Worm (Caenorhabditis elegans) whole organism, L4/young adult: ENCODE data around the gene npr-26.

Experiments
- W03F9.2 ChIP-seq: fragments of 150-350 bp; optimal IDR thresholded peaks from 2 replicates; lab custom pipeline; 2014; ENCODE audit warnings: missing biosample characterization, missing genetic modification characterization
- dao-5 ChIP-seq: sonication (generic microtip); optimal IDR thresholded peaks from 2 replicates; lab custom pipeline; 2016; ENCODE audit warnings: missing genotype, missing genetic modification characterization, moderate library complexity, missing compliant biosample characterization
- him-1 ChIP-seq: sonication (generic microtip); optimal IDR thresholded peaks from 2 replicates; lab custom pipeline; 2016; ENCODE audit warnings: missing genotype, missing genetic modification reagents, missing genetic modification characterization, missing compliant biosample characterization

The npr-26 gene

ce11 chrIV:17417723-17418122 lies at the start of gene npr-26:
Gene npr-26, minus strand, starts transcription at chrIV:17417823.
- TF ChIP-seq dao-5 (tag; lab: Kevin White, UChicago) = no peak
- no peak for TF ChIP-seq him-1 (tag; lab: Kevin White, UChicago)
- no peak for TF ChIP-seq W03F9.2 (tag; lab: Kevin White, UChicago)

- no peak for TF ChIP-seq dao-5 (tag; lab: Kevin White, UChicago)
- no peak for TF ChIP-seq him-1 (tag; lab: Kevin White, UChicago)
- no peak for TF ChIP-seq W03F9.2 (tag; lab: Kevin White, UChicago)
These were observed 49.7 kb upstream of the npr-26 start, which contains the start of gene elo-2 for ce11 chrIV:17467325-17467724. Gene elo-2, minus strand, starts transcription at chrIV:17467408.

DNA sequence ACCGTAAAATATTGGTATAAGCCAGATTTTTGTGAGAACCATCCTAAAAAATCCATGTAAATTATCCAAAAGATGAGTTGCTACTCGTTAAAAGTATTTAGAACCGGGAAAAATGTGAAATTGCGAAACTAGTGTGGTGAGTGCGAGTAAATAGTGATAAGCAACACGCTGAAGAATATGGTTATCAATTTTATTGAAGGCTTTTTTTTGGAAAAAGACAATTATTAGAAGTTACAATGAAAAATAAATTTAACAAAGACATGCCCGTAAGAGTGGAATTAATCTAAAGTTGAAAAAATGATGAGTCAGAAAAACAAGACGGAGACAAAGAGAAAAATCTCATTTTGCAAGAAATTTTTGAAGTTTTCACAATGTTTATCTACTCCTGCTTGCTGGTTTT lies 48.3 kb upstream of the npr-26 start, which contains the start of gene F11E6.6:
F11E6.6 (minus strand) TSS at position 101 of the 400 bp plus-strand sequence.
- no peak for TF ChIP-seq him-1 (tag; lab: Kevin White, UChicago)
- no peak for TF ChIP-seq dao-5 (tag; lab: Kevin White, UChicago)
- TF ChIP-seq W03F9.2 (tag; lab: Kevin White, UChicago) = no peak

DNA sequence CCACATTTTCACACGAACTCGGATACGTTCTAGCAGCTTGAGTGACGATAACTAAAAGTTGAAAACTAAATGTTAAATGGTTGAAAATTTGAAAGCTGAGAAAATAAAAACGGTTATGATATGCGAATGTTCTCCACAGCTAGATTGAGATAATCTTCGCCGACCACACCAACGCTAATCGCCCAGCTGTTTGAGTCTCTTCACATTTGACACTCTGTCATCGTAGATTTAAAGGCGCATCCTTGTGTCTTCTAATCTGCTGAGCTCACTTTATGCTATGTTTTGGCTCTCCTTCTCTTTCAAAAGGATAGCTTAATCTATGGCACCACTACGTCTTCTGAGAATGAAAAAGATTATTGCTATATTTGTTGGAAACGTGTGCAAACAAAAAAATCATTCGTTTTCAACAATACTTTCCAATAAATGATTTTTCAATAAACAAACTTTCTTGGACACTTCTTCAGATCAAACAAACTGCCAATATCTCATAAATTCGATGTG lies 45.5 kb upstream of the npr-26 start, which contains the start of gene F11E6.10:
F11E6.10 (minus strand) TSS at position 51 of the 501 bp plus-strand sequence.
- TF ChIP-seq W03F9.2 (tag; lab: Kevin White, UChicago) (no peak), dao-5 (tag; lab: Kevin White, UChicago) (no peak), him-1 (tag; lab: Kevin White, UChicago) (no peak)

ce11 chrIV:17461222-17461707 lies 43.6 kb upstream of the npr-26 start, which contains the start of gene rif-1.1:
Gene rif-1.1, minus strand, starts transcription at chrIV:17461272.
- TF ChIP-seq W03F9.2 (tag; lab: Kevin White, UChicago) (no peak), him-1 (tag; lab: Kevin White, UChicago) (no peak), dao-5 (tag; lab: Kevin White, UChicago) (no peak)

- TF ChIP-seq dao-5 (tag; lab: Kevin White, UChicago) = no peak
- no peak for TF ChIP-seq him-1 (tag; lab: Kevin White, UChicago)
- TF ChIP-seq W03F9.2 (tag; lab: Kevin White, UChicago) = no peak
These were observed 36.4 kb upstream of the npr-26 start for ce11 chrIV:17453996-17454395.

- no peak for TF ChIP-seq him-1 (tag; lab: Kevin White, UChicago)
These were observed 35.6 kb upstream of the npr-26 start for ce11 chrIV:17453200-17453599.

DNA sequence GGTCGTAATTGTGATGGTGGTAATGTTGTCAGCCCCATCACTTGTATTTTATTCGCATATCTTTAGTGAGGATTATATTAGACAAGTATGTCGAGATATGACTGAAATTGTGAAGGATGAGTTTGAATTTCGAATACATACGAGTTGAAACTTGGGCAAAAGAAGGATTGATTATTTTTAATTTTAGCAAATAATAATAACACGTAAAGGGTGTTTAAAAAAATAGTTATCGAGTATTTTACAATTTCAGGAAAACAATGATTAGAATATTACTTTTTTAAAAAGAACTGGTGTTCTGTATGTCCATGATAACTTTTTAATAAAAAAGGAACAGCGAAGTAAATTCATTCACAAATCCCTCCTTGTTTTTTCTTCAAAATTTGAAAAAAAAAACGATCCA lies 32.8 kb upstream of the npr-26 start, which contains the start of gene F11E6.8:
F11E6.8 (minus strand) TSS at position 101 of the 400 bp plus-strand sequence.
- TF ChIP-seq dao-5 (tag; lab: Kevin White, UChicago) = no peak
- TF ChIP-seq W03F9.2 (tag; lab: Kevin White, UChicago) = no peak
- TF ChIP-seq him-1 (tag; lab: Kevin White, UChicago) = no peak

ce11 chrIV:17448319-17448718 lies 30.7 kb upstream of the npr-26 start:
- no peak for TF ChIP-seq dao-5 (tag; lab: Kevin White, UChicago)
- no peak for TF ChIP-seq W03F9.2 (tag; lab: Kevin White, UChicago)
- TF ChIP-seq him-1 (tag; lab: Kevin White, UChicago) = no peak

DNA sequence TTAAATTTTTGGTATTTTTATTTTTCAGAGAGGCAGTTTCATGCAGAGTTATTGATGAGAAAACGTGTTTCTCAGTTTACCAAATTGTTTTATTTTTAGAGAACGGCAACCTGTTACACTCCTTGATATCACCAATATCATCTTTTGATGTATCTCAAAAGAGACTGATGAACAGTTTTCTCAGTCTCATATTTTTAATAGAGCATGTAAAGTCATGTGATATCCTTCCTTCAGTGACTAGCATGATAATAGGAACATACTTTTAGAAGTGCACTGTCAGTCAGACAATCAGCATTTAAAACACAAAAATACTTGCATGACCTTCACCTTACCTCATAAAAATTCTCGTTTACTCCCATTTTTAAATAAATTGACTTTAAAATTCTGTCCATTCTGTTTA lies 24.9 kb upstream of the npr-26 start, which contains the start of gene F11E6.11:
F11E6.11 (plus strand) TSS at position 325 of the 400 bp plus-strand sequence.
- no peak for TF ChIP-seq W03F9.2 (tag; lab: Kevin White, UChicago)
- TF ChIP-seq dao-5 (tag; lab: Kevin White, UChicago) = no peak
- TF ChIP-seq him-1 (tag; lab: Kevin White, UChicago) = no peak

ce11 chrIV:17441260-17441659 lies 23.6 kb upstream of the npr-26 start:
- TF ChIP-seq him-1 (tag; lab: Kevin White, UChicago) (no peak), W03F9.2 (tag; lab: Kevin White, UChicago) (no peak), dao-5 (tag; lab: Kevin White, UChicago) (no peak)

DNA sequence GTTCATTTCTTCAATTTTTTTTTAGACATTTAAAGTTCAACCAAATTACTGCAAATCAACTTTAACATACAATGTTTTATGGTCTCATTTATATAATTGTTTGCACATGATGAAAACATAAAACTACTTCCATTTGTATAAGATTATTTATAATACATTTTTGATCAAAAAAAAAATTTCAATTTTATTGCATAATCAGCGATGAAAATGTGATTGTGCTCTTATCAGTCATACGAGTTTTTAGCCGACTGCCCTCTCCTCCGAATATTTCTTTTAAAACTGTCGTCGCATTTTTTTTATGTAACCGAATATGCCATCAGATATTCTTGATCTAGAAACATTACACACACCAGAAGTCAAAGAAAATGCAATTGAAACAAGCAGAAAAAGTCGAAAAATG lies 22.8 kb upstream of the npr-26 start, which contains the start of gene F08A7.1:
F08A7.1 (plus strand) TSS at position 191 of the 400 bp plus-strand sequence.
- TF ChIP-seq dao-5 (tag; lab: Kevin White, UChicago) = no peak
- TF ChIP-seq W03F9.2 (tag; lab: Kevin White, UChicago) = no peak
- no peak for TF ChIP-seq him-1 (tag; lab: Kevin White, UChicago)

DNA sequence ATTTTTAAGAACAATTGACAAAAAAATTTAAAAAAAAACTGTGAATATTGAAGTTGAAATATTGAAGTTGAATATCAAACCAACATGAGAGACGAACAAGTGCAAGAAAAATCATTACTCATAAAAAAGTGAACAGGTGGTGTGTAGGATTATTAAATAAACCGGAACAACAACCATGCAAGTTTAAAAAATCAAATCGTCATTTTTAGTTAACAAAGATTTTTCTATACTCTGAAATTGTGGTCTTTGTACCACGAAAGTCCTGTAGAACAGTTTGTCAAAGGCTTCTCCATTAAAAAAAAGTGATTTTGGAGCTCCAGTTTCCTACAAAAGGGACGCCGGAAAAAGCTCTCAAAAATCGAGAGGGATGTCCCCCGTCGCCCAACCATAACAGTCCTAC lies 22.4 kb upstream of the npr-26 start, which contains the start of gene C06A12.19:
C06A12.19 (minus strand) TSS at position 101 of the 400 bp plus-strand sequence.
- TF ChIP-seq him-1 (tag; lab: Kevin White, UChicago) (no peak), W03F9.2 (tag; lab: Kevin White, UChicago) (no peak), dao-5 (tag; lab: Kevin White, UChicago) (no peak)

DNA sequence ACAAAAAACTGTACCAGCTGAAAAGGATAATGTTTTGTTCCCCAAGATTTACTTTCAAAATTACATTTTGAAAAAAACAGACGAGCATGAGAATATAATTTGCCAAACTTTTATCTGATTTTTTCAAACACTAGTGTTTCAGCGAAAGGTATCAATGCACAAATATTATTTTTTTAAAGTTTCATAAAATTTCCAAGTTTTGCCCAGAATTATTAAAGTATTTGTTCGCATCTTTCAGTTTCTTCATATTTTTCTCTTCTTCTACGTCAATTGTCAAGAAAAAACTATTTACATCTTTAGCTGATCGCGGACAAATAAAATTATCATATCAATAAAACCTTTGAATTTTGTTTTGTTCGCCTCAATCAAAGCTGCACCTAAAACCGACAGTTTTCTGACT lies 19.4 kb upstream of the npr-26 start, which contains the start of gene C06A12.8:
C06A12.8 (plus strand) TSS at position 301 of the 400 bp plus-strand sequence.
- TF ChIP-seq W03F9.2 (tag; lab: Kevin White, UChicago) (no peak), dao-5 (tag; lab: Kevin White, UChicago) (no peak), him-1 (tag; lab: Kevin White, UChicago) (no peak)
